3 worm cellular contexts compared by ENCODE assay signal in genomic region chrX:12452143-12452570, ce11.
A peak's percentile ranks its signal among the peaks of the same experiment; 100 is the strongest.
TF ChIP-seq lines count a peak whose summit lies in the region.

No protein-coding gene starts in this region.

TF ChIP-seq in whole organism, L2 larva, 48 proteins besides CTCF, POLR2A, EP300 and RAD21 (continued from another document):
- TF ChIP-seq ama-1 (optimal IDR thresholded peaks at IDR 0.05; lab: Kevin White, UChicago) = no peak
- TF ChIP-seq R02D3.7 (tag; optimal IDR thresholded peaks at IDR 0.05; lab: Kevin White, UChicago) = no peak
- no peak for TF ChIP-seq peb-1 (tag; optimal IDR thresholded peaks at IDR 0.05; lab: Kevin White, UChicago)
- TF ChIP-seq unc-55 (GFP tag; optimal IDR thresholded peaks at IDR 0.05; lab: Kevin White, UChicago) = peak; percentile 64
- TF ChIP-seq aly-2 (tag; optimal IDR thresholded peaks at IDR 0.05; lab: Kevin White, UChicago) = no peak
- no peak for TF ChIP-seq ceh-16 (tag; optimal IDR thresholded peaks at IDR 0.05; lab: Kevin White, UChicago)
- peak; percentile 31 for TF ChIP-seq fos-1 (tag; optimal IDR thresholded peaks at IDR 0.05; lab: Kevin White, UChicago)
- no peak for TF ChIP-seq elt-1 (tag; optimal IDR thresholded peaks at IDR 0.05; lab: Kevin White, UChicago)
- no peak for TF ChIP-seq crh-2 (tag; optimal IDR thresholded peaks at IDR 0.05; lab: Kevin White, UChicago)
- no peak for TF ChIP-seq elt-3 (tag; optimal IDR thresholded peaks at IDR 0.05; lab: Kevin White, UChicago)
- TF ChIP-seq nhr-12 (tag; optimal IDR thresholded peaks at IDR 0.05; lab: Kevin White, UChicago) = no peak
- no peak for TF ChIP-seq ztf-4 (tag; optimal IDR thresholded peaks at IDR 0.05; lab: Kevin White, UChicago)
- TF ChIP-seq nhr-237 (tag; optimal IDR thresholded peaks at IDR 0.05; lab: Kevin White, UChicago) = no peak
- peak; percentile 60 for TF ChIP-seq nhr-129 (tag; optimal IDR thresholded peaks at IDR 0.05; lab: Kevin White, UChicago)
- TF ChIP-seq lin-11 (tag; optimal IDR thresholded peaks at IDR 0.05; lab: Kevin White, UChicago) = no peak
- no peak for TF ChIP-seq mbf-1 (tag; optimal IDR thresholded peaks at IDR 0.05; lab: Kevin White, UChicago)
- no peak for TF ChIP-seq nhr-23 (tag; optimal IDR thresholded peaks at IDR 0.05; lab: Kevin White, UChicago)
- no peak for TF ChIP-seq alr-1 (tag; optimal IDR thresholded peaks at IDR 0.05; lab: Kevin White, UChicago)
- no peak for TF ChIP-seq mab-5 (tag; optimal IDR thresholded peaks at IDR 0.05; lab: Kevin White, UChicago)
- no peak for TF ChIP-seq ceh-82 (tag; optimal IDR thresholded peaks at IDR 0.05; lab: Kevin White, UChicago)
- no peak for TF ChIP-seq nhr-10 (tag; optimal IDR thresholded peaks at IDR 0.05; lab: Kevin White, UChicago)
- no peak for TF ChIP-seq dmd-4 (tag; optimal IDR thresholded peaks at IDR 0.05; lab: Kevin White, UChicago)
- no peak for TF ChIP-seq egl-27 (tag; optimal IDR thresholded peaks at IDR 0.05; lab: Kevin White, UChicago)
- no peak for TF ChIP-seq nhr-21 (tag; optimal IDR thresholded peaks at IDR 0.05; lab: Kevin White, UChicago)
- TF ChIP-seq mdl-1 (tag; optimal IDR thresholded peaks at IDR 0.05; lab: Kevin White, UChicago) = no peak
TF ChIP-seq in whole organism, L2 larva: peak in this region for 8.

TF ChIP-seq in whole organism, L4 larva, 104 proteins besides CTCF, POLR2A, EP300 and RAD21 (continued from another document and continues in another):
- TF ChIP-seq ceh-20 (GFP tag; IDR thresholded peaks at IDR 0.05; lab: Robert Waterston, UW) (peak; percentile 46; the same call in 1 of the 2 replicates), zfp-3 (GFP tag; conservative IDR thresholded peaks at IDR 0.05; lab: Robert Waterston, UW) (no peak), dmd-6 (GFP tag; IDR thresholded peaks at IDR 0.05; lab: Robert Waterston, UW) (0 out of 2 replicates have a peak, but pooled peaks have one; percentile 52), jun-1 (tag; optimal IDR thresholded peaks at IDR 0.05; lab: Kevin White, UChicago) (no peak), snpc-1.2 (GFP tag; IDR thresholded peaks at IDR 0.05; lab: Robert Waterston, UW) (no peak), tag-97 (GFP tag; IDR thresholded peaks at IDR 0.05; lab: Robert Waterston, UW) (no peak), daf-8 (GFP tag; IDR thresholded peaks at IDR 0.05; lab: Robert Waterston, UW) (no peak), Y5F2A.4 (GFP tag; optimal IDR thresholded peaks at IDR 0.05; lab: Kevin White, UChicago) (no peak), unc-130 (GFP tag; optimal IDR thresholded peaks at IDR 0.05; lab: Kevin White, UChicago) (no peak), mes-2 (tag; optimal IDR thresholded peaks at IDR 0.05; lab: Kevin White, UChicago; ENCODE audit: poor library complexity, severe bottlenecking) (peak; percentile 61), F26F4.8 (GFP tag; conservative IDR thresholded peaks at IDR 0.05; lab: Robert Waterston, UW) (no peak), mdl-1 (tag; optimal IDR thresholded peaks at IDR 0.05; lab: Kevin White, UChicago) (no peak), saeg-2 (GFP tag; IDR thresholded peaks at IDR 0.05; lab: Robert Waterston, UW) (0 out of 2 replicates have a peak, but pooled peaks have one; percentile 26), ZK546.5 (tag; optimal IDR thresholded peaks at IDR 0.05; lab: Kevin White, UChicago) (no peak), nhr-76 (tag; optimal IDR thresholded peaks at IDR 0.05; lab: Kevin White, UChicago) (no peak), T20F7.1 (GFP tag; optimal IDR thresholded peaks at IDR 0.05; lab: Kevin White, UChicago) (no peak), nhr-25 (tag; optimal IDR thresholded peaks at IDR 0.05; lab: Kevin White, UChicago; ENCODE audit: borderline replicate concordance, insufficient read depth) (no peak), ZK337.2 (GFP tag; IDR thresholded peaks at IDR 0.05; lab: Robert Waterston, UW) (no peak), F44E2.7 (GFP tag; IDR thresholded peaks at IDR 0.05; lab: Robert Waterston, UW) (peak; percentile 51; the same call in 1 of the 2 replicates), nhr-6 (tag; optimal IDR thresholded peaks at IDR 0.05; lab: Kevin White, UChicago) (no peak), madf-5 (GFP tag; IDR thresholded peaks at IDR 0.05; lab: Robert Waterston, UW) (no peak), ceh-44 (GFP tag; IDR thresholded peaks at IDR 0.05; lab: Robert Waterston, UW) (no peak), nhr-10 (tag; optimal IDR thresholded peaks at IDR 0.05; lab: Kevin White, UChicago) (no peak), Y48G9A.11 (GFP tag; IDR thresholded peaks at IDR 0.05; lab: Robert Waterston, UW) (no peak), F49E8.2 (tag; optimal IDR thresholded peaks at IDR 0.05; lab: Kevin White, UChicago; ENCODE audit: borderline replicate concordance) (no peak), nhr-237 (tag; optimal IDR thresholded peaks at IDR 0.05; lab: Kevin White, UChicago) (no peak), spr-1 (tag; optimal IDR thresholded peaks at IDR 0.05; lab: Kevin White, UChicago) (no peak), nhr-48 (tag; optimal IDR thresholded peaks at IDR 0.05; lab: Kevin White, UChicago) (no peak), lir-3 (tag; optimal IDR thresholded peaks at IDR 0.05; lab: Kevin White, UChicago) (no peak), hlh-30 (tag; optimal IDR thresholded peaks at IDR 0.05; lab: Kevin White, UChicago; ENCODE audit: insufficient read depth) (peak; percentile 5), snpc-4 (tag; optimal IDR thresholded peaks at IDR 0.05; lab: Kevin White, UChicago) (no peak), T26A8.4 (GFP tag; IDR thresholded peaks at IDR 0.05; lab: Robert Waterston, UW) (peak; percentile 50), gei-8 (GFP tag; optimal IDR thresholded peaks at IDR 0.05; lab: Kevin White, UChicago) (no peak), F10B5.3 (tag; optimal IDR thresholded peaks at IDR 0.05; lab: Kevin White, UChicago) (peak; percentile 10), mep-1 (tag; optimal IDR thresholded peaks at IDR 0.05; lab: Kevin White, UChicago) (peak; percentile 71), fos-1 (tag; optimal IDR thresholded peaks at IDR 0.05; lab: Kevin White, UChicago) (no peak), ceh-28 (tag; optimal IDR thresholded peaks at IDR 0.05; lab: Kevin White, UChicago) (no peak), lin-39 (tag; optimal IDR thresholded peaks at IDR 0.05; lab: Kevin White, UChicago) (no peak), pqm-1 (tag; optimal IDR thresholded peaks at IDR 0.05; lab: Kevin White, UChicago) (no peak), nhr-28 (tag; optimal IDR thresholded peaks at IDR 0.05; lab: Kevin White, UChicago) (peak; percentile 15), egl-27 (tag; optimal IDR thresholded peaks at IDR 0.05; lab: Kevin White, UChicago) (no peak), attf-4 (tag; optimal IDR thresholded peaks at IDR 0.05; lab: Kevin White, UChicago) (no peak), dpl-1 (GFP tag; optimal IDR thresholded peaks at IDR 0.05; lab: Kevin White, UChicago) (no peak), dmd-8 (GFP tag; IDR thresholded peaks at IDR 0.05; lab: Robert Waterston, UW) (no peak), arid-1 (GFP tag; conservative IDR thresholded peaks at IDR 0.05; lab: Robert Waterston, UW) (no peak), R02D3.7 (tag; optimal IDR thresholded peaks at IDR 0.05; lab: Kevin White, UChicago) (no peak), daf-19 (GFP tag; conservative IDR thresholded peaks at IDR 0.05; lab: Robert Waterston, UW) (no peak), lim-7 (GFP tag; IDR thresholded peaks at IDR 0.05; lab: Robert Waterston, UW) (no peak), D1046.2 (GFP tag; IDR thresholded peaks at IDR 0.05; lab: Robert Waterston, UW) (no peak), nhr-11 (tag; optimal IDR thresholded peaks at IDR 0.05; lab: Kevin White, UChicago) (peak; percentile 2), nhr-42 (GFP tag; IDR thresholded peaks at IDR 0.05; lab: Robert Waterston, UW) (no peak), zfp-2 (tag; optimal IDR thresholded peaks at IDR 0.05; lab: Kevin White, UChicago) (no peak), aly-2 (tag; optimal IDR thresholded peaks at IDR 0.05; lab: Kevin White, UChicago) (no peak), ceh-82 (tag; optimal IDR thresholded peaks at IDR 0.05; lab: Kevin White, UChicago) (no peak), nhr-111 (GFP tag; optimal IDR thresholded peaks at IDR 0.05; lab: Kevin White, UChicago) (no peak), aha-1 (tag; lab: Kevin White, UChicago) (peak; percentile 73), lin-15B (tag; optimal IDR thresholded peaks at IDR 0.05; lab: Kevin White, UChicago) (no peak), ctbp-1 (GFP tag; IDR thresholded peaks at IDR 0.05; lab: Robert Waterston, UW) (peak; percentile 66)

TF ChIP-seq in whole organism, late embryonic, 69 proteins besides CTCF, POLR2A, EP300 and RAD21 (continued from another document):
- no peak for TF ChIP-seq pag-3 (tag; optimal IDR thresholded peaks at IDR 0.05; lab: Kevin White, UChicago; ENCODE audit: borderline replicate concordance)
- TF ChIP-seq pax-1 (tag; optimal IDR thresholded peaks at IDR 0.05; lab: Kevin White, UChicago) = no peak
- TF ChIP-seq ceh-9 (tag; optimal IDR thresholded peaks at IDR 0.05; lab: Kevin White, UChicago) = no peak
- peak; percentile 63 for TF ChIP-seq ceh-31 (tag; optimal IDR thresholded peaks at IDR 0.05; lab: Kevin White, UChicago)
- no peak for TF ChIP-seq hlh-13 (GFP tag; optimal IDR thresholded peaks at IDR 0.05; lab: Kevin White, UChicago)
- TF ChIP-seq rnt-1 (tag; optimal IDR thresholded peaks at IDR 0.05; lab: Kevin White, UChicago) = peak; percentile 54
- no peak for TF ChIP-seq pqm-1 (tag; optimal IDR thresholded peaks at IDR 0.05; lab: Kevin White, UChicago)
- TF ChIP-seq ceh-18 (tag; optimal IDR thresholded peaks at IDR 0.05; lab: Kevin White, UChicago) = peak; percentile 57
- no peak for TF ChIP-seq sox-2 (GFP tag; IDR thresholded peaks at IDR 0.05; lab: Robert Waterston, UW)
- TF ChIP-seq ttx-3 (tag; optimal IDR thresholded peaks at IDR 0.05; lab: Kevin White, UChicago) = no peak
- TF ChIP-seq ceh-14 (tag; optimal IDR thresholded peaks at IDR 0.05; lab: Kevin White, UChicago) = peak; percentile 59
- peak; percentile 19 for TF ChIP-seq ets-4 (tag; optimal IDR thresholded peaks at IDR 0.05; lab: Kevin White, UChicago)
- peak; percentile 8 for TF ChIP-seq C08G9.2 (tag; optimal IDR thresholded peaks at IDR 0.05; lab: Kevin White, UChicago)
- TF ChIP-seq K09A11.1 (tag; optimal IDR thresholded peaks at IDR 0.05; lab: Kevin White, UChicago; ENCODE audit: insufficient read depth) = no peak
- no peak for TF ChIP-seq npax-4 (tag; optimal IDR thresholded peaks at IDR 0.05; lab: Kevin White, UChicago)
- no peak for TF ChIP-seq zip-5 (tag; optimal IDR thresholded peaks at IDR 0.05; lab: Kevin White, UChicago)
- no peak for TF ChIP-seq ceh-22 (tag; optimal IDR thresholded peaks at IDR 0.05; lab: Kevin White, UChicago)
- TF ChIP-seq ceh-19 (GFP tag; optimal IDR thresholded peaks at IDR 0.05; lab: Kevin White, UChicago) = peak; percentile 26
- no peak for TF ChIP-seq nhr-11 (tag; optimal IDR thresholded peaks at IDR 0.05; lab: Kevin White, UChicago)
- no peak for TF ChIP-seq nhr-232 (tag; optimal IDR thresholded peaks at IDR 0.05; lab: Kevin White, UChicago)
- TF ChIP-seq nfya-1 (tag; optimal IDR thresholded peaks at IDR 0.05; lab: Kevin White, UChicago) = no peak
- TF ChIP-seq hlh-8 (tag; optimal IDR thresholded peaks at IDR 0.05; lab: Kevin White, UChicago) = peak; percentile 24
- TF ChIP-seq ceh-2 (tag; optimal IDR thresholded peaks at IDR 0.05; lab: Kevin White, UChicago) = no peak
- peak; percentile 82 for TF ChIP-seq tbx-2 (tag; optimal IDR thresholded peaks at IDR 0.05; lab: Kevin White, UChicago)
- no peak for TF ChIP-seq hlh-30 (tag; optimal IDR thresholded peaks at IDR 0.05; lab: Kevin White, UChicago; ENCODE audit: insufficient read depth)
- no peak for TF ChIP-seq Y22D7AL.16 (tag; optimal IDR thresholded peaks at IDR 0.05; lab: Kevin White, UChicago)
- peak; percentile 56 for TF ChIP-seq F13H6.1 (tag; optimal IDR thresholded peaks at IDR 0.05; lab: Kevin White, UChicago)
- no peak for TF ChIP-seq ahr-1 (tag; optimal IDR thresholded peaks at IDR 0.05; lab: Kevin White, UChicago)
- TF ChIP-seq hlh-6 (tag; optimal IDR thresholded peaks at IDR 0.05; lab: Kevin White, UChicago) = peak; percentile 59
- TF ChIP-seq che-1 (tag; optimal IDR thresholded peaks at IDR 0.05; lab: Kevin White, UChicago) = peak; percentile 11
- peak; percentile 24 for TF ChIP-seq elt-4 (tag; optimal IDR thresholded peaks at IDR 0.05; lab: Kevin White, UChicago)
- no peak for TF ChIP-seq ztf-16 (tag; optimal IDR thresholded peaks at IDR 0.05; lab: Kevin White, UChicago)
- peak; percentile 80 for TF ChIP-seq sdc-2 (tag; optimal IDR thresholded peaks at IDR 0.05; lab: Kevin White, UChicago)
- no peak for TF ChIP-seq lin-11 (tag; optimal IDR thresholded peaks at IDR 0.05; lab: Kevin White, UChicago)
- TF ChIP-seq fax-1 (tag; optimal IDR thresholded peaks at IDR 0.05; lab: Kevin White, UChicago) = no peak
- TF ChIP-seq madf-2 (tag; optimal IDR thresholded peaks at IDR 0.05; lab: Kevin White, UChicago) = peak; percentile 99
- TF ChIP-seq hlh-15 (tag; optimal IDR thresholded peaks at IDR 0.05; lab: Kevin White, UChicago) = no peak
- TF ChIP-seq fkh-6 (tag; optimal IDR thresholded peaks at IDR 0.05; lab: Kevin White, UChicago) = no peak
- TF ChIP-seq ceh-34 (tag; optimal IDR thresholded peaks at IDR 0.05; lab: Kevin White, UChicago) = peak; percentile 44
- TF ChIP-seq ceh-24 (tag; optimal IDR thresholded peaks at IDR 0.05; lab: Kevin White, UChicago) = no peak
- no peak for TF ChIP-seq mec-3 (tag; optimal IDR thresholded peaks at IDR 0.05; lab: Kevin White, UChicago; ENCODE audit: borderline replicate concordance)
- no peak for TF ChIP-seq pha-2 (tag; optimal IDR thresholded peaks at IDR 0.05; lab: Kevin White, UChicago)
- TF ChIP-seq K02D7.2 (tag; optimal IDR thresholded peaks at IDR 0.05; lab: Kevin White, UChicago) = no peak
